Fruit fly (Drosophila melanogaster) whole organism, wandering third instar larva: Measurements from ENCODE around the gene CG34008.

Source experiments
- CG9705 ChIP-seq: fragments of 200-800 bp; sonication (Bioruptor generic); optimal IDR thresholded peaks from 2 replicates; lab custom pipeline; 2018; ENCODE audit warnings: missing biosample characterization, mild to moderate bottlenecking, missing genetic modification characterization
- Hr83 ChIP-seq: fragments of 200-300 bp; sonication (Bioruptor generic); optimal IDR thresholded peaks from 2 replicates; lab custom pipeline; 2016; ENCODE audit warnings: missing biosample characterization, mild to moderate bottlenecking, missing genetic modification characterization, moderate library complexity; ENCODE audit not compliant: poor library complexity, severe bottlenecking
- brk ChIP-seq: fragments of 200-800 bp; sonication (Bioruptor generic); optimal IDR thresholded peaks from 2 replicates; lab custom pipeline; 2016; ENCODE audit warnings: missing biosample characterization, mild to moderate bottlenecking, missing genetic modification characterization
- usp ChIP-seq: fragments of >200 bp; optimal IDR thresholded peaks from 2 replicates; lab custom pipeline; 2017; ENCODE audit warnings: missing biosample characterization, missing genetic modification characterization

DNA sequence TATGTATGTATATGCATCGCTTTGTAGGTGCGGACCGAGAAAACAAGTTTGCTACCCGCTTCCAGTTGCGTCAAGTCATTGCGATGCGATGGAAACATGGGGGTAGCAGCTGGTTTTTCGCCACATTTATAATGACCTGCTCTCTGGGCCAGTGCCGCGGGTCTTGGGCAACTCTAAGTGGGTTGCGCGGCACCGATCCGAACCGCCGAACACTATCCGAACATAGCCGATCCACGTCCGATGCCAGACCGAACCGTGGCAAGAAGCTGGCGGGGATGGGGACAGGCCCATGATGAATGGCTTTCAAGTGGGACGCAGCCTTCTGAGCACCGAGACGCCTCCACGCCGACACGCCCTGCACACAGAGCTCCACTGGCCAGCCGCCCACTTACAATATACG lies 22.8 kb upstream of the CG34008 start:
- no peak for TF ChIP-seq Hr83
- no peak for TF ChIP-seq usp
- no peak for TF ChIP-seq brk (GFP tag; lab: Kevin White, UChicago)
- no peak for TF ChIP-seq CG9705 (GFP tag; lab: Kevin White, UChicago)
